Fruit fly (Drosophila melanogaster) whole organism, larva: ENCODE measurements around the gene vib.

ENCODE experiments used
- noc ChIP-seq: fragments of 200-800 bp; sonication (Bioruptor generic); optimal IDR thresholded peaks from 3 replicates; lab custom pipeline; 2019; ENCODE audit warnings: missing biosample characterization, mild to moderate bottlenecking, missing genetic modification characterization, moderate library complexity

The vib gene

DNA sequence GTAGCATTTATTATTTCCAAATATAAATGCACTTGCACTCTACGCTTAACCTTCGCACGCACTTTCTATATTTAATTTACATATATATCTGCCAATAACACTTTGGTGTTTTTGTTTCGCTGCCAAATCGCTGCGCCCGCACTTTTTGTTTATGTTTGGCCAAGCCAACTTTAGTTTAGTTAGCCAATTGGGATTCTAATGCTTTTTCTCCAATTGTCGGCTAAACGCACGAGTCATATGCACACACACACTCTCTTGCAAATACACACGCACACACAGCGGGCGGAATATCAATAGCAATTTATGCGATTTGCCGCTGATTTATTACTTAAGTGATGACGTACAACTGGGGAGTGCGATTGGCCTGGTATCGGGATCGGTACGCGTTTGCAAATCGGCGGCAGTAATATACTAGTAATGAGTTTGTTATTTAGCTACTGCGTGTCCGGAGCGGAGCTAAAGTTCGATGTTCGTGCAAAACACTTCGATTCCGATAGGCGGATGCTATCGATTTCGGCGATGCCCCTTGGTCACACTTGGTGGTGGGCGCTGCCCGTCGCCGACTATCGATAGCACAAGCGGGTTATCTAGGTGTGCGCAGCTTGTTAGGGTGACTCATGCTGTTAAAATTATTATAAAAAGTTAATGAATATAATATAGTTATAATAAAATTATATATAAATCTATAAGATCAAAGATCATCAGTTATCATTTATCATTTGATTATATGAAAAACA lies at the start of gene vib:
Gene vib, minus strand, starts transcription at position 515 of the 737 bp plus-strand sequence.
- TF ChIP-seq noc (tag; lab: Kevin White, UChicago) = no peak

DNA sequence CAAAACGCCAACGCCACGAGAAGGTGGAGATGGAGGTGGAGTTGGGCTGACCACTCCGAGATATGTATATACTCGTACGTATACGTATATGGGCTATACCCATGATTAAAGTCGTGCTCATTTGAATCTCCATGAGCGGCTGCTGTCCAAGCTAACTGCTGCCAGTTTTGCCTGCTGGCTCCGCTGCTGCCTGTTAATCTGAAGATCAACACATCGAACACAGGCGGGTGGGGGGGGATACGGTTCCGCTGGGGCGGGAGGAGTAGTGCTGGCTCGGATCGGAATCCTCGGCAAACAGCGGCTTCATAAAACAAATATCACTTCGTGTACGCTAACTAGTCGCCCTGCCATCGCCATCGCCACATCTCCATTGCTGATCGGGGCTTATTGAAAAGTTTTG lies 49.7 kb upstream of the vib start:
- TF ChIP-seq noc (tag; lab: Kevin White, UChicago) = no peak

DNA sequence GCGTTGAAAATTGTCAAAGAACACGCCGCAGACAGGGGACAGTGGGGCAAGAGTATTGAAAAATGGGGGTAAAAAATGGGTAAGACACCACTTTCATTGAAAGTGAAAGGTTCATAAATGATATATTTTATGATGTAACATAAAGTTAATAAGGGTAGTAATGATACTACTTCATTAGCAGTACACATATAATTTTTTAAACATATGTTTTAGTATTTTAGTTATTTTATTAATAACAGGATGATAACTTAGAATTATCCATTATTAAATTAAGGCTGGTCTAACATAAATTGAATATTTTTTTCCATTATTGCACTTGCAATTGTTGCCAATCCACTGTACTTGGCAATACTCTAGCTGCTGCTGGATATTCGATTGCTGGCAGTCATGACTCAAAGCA lies 47.6 kb upstream of the vib start:
- no peak for TF ChIP-seq noc (tag; lab: Kevin White, UChicago)

DNA sequence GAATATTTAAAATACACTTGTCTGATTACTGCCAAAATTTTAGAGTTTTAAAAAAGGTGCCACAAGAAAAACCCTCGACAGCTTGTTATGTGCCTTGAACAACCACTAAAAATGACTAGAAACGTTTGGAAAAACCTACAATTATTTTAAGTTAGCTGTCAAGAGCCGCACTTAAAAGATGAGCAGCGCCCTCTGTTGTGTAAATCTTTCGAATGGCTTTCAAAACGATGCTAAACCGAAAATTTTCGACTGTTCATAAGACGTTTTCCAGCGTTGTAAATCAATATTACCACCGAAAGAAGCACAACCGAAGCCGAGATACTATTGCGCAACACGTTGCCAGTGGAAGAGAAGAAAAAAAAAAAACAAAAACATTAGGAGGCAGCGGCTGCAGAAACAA lies 44.7 kb upstream of the vib start:
- no peak for TF ChIP-seq noc (tag; lab: Kevin White, UChicago)

DNA sequence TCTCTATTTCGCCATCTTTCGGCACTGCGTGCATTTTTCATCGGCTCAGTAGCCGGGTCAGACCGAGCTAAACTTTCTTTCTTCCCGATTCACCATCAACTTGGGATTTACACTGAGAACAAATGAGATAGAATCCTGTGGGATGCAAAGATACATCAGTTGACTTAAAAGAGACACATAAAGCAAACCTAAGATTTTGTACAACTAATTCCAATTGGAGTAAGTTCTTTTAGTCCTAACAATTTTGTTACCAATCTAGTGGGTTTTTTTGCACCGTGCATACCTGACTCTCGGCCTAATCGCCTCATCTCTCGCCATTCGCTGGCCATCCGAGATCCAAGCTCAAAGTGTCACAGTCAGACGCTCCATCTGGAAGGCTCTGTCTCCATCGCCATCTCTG lies 38.3 kb upstream of the vib start:
- TF ChIP-seq noc (tag; lab: Kevin White, UChicago) = no peak

DNA sequence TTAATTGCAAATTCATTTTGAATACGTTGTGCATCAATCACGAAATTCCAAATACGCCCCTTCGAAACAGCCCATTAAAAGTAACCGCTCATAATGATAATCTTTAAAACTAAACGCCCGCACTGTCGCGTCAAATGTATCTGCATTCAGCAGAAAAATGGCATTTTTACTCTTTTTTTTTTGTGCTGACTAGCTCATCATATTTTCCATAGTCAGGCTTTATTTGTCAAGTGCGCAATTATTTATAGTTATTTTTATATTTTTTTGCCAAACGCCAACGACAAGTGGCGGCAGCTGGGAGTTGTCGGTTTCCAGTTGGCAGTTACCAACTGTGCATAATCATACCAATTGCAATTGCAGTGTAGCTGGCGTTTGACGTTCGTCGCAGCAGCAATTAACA lies 30.0 kb upstream of the vib start, which contains the start of gene CG14280:
Gene CG14280, plus strand, starts transcription at position 301 of the 400 bp plus-strand sequence.
- TF ChIP-seq noc (tag; lab: Kevin White, UChicago) = no peak

DNA sequence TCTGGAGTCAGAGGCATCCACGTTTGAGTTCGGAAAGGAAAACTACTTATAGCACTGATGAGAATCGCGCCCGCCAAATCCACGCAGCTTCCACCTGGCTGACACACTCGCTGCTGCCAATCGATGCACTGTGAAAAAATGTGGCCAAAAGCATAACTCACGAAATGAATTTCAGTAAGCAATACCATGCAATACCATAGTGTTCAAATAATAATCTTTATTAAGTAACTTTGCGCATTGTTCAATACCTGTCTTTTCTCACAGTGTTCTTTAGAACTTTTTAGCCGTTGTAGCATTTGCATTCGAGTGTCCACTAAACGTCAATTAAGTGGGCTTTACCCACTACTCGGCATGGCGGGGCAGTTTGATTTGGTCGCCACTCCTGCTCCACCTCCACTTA lies 28.8 kb upstream of the vib start:
- TF ChIP-seq noc (tag; lab: Kevin White, UChicago) = no peak

DNA sequence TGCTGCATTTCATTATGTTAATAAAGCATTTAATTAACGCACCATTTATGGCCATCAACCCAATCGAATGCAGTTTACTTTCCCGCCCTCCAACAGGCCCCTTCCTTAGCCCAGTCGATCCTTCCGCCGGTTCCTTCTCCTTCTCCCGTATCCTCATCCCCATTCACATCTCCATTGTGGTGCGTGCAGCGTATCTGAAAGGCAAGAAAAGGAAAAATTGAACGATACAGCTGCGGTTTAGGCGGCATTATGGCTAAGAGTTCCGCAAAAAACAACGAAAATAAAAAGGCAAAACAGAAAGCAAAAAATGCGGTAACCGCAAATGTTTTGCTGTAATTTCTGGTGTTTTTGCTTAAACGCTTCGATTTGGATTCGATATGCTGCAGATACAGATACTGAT lies 27.5 kb upstream of the vib start:
- TF ChIP-seq noc (tag; lab: Kevin White, UChicago) = no peak

DNA sequence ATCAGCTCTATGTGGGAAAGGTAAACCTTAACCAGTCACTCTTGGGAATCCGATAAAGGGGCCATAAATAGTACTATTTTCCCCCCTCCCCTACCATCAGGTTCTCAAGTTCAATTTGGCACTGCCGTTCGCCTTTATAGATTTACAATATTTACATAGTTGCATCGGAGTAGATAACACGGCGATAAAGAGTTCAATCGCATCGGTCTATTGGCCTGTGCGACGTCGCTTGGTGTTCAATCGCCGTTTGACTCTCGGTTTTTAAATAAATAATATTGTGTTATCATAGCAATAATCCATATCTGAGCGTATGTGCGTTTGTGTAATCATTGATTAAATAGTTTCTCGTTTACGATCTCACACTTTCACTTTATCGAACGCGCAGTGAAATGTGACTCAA lies 23.6 kb upstream of the vib start:
- TF ChIP-seq noc (tag; lab: Kevin White, UChicago) = no peak

DNA sequence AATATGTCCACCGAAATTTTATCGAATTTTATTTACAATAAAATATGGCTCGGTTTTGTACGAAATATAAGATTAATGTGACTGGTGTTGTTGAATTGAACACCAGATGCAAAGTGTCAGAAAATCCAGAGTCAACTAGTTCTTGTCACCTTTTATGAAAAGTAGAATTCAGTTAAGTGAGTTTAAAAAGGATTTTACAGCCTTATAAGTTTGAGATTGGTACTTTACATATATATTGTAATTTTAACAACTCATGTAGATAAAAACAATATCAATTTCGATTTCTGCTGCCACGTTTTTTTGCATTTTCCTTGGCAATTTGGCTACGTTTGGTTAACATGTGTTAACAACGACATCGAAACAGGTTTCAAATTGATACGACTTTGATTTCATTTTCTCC lies 21.6 kb upstream of the vib start, which contains the start of gene CG5217:
Gene CG5217, minus strand, starts transcription at position 101 of the 400 bp plus-strand sequence.
- no peak for TF ChIP-seq noc (tag; lab: Kevin White, UChicago)

DNA sequence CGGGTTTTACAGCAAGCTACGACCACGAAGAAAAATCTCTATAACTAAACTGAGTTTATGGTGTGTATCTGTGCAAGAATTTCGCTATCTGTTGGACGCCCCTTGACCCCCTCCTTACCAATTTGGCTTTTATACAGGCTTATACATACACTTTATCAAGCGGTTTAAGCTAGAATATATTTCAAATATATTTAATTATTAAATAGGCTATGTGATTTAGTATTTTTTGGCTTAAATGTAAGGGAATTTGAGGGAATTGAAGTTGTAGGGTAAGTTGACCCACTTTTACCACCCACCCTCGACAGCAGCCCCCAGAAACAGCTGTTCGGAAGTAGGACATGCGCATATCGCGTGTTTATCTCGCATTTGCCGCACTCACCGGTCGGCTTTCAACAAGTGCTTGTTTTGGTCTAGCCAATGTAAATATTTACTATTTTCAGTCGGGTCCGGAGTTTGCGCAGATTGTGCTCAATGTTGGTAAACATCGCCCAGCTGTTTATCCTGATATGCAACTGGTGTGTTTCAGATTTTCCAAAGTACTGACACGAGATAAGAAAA lies 19.7 kb upstream of the vib start, which contains the start of gene unc79:
Gene unc79, minus strand, starts transcription at position 51 of the 558 bp plus-strand sequence.
- TF ChIP-seq noc (tag; lab: Kevin White, UChicago) = no peak

DNA sequence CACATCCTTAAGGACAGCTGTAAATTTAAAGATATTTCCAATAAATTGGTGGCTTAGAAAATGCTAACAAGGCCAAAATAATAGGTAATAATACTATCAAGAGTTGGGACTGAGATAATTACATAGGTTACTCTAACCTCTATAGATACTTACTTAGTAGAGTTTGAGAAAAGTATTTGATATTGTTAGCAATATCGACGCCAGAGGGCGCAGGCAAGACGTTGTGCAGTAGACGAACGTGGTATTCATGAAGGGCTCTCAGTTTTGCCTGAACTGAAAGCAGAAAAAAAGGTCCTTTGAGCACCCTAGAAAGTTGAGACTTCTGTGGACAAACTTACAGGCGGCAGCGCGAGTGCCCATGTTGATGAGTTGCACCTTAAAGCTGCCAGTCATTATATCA lies 18.9 kb upstream of the vib start:
- TF ChIP-seq noc (tag; lab: Kevin White, UChicago) = no peak

DNA sequence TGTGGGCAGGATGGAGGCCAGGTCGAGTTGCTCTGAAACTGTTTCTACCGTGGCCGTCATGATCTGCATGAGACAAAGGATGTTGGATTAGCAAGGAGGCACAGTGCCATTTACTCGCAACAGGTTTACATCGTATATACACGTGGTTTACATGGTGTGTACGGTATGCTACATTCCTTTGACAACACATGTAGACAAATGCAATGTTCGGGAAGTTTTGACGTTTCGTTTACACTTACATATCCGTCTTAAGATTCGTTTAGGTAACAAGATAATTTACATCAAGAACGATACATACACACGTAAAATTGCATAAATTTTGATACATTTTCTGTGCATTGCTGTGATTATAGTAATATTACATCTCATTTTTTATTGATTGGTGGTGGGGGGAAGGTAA lies 12.5 kb upstream of the vib start:
- TF ChIP-seq noc (tag; lab: Kevin White, UChicago) = no peak

DNA sequence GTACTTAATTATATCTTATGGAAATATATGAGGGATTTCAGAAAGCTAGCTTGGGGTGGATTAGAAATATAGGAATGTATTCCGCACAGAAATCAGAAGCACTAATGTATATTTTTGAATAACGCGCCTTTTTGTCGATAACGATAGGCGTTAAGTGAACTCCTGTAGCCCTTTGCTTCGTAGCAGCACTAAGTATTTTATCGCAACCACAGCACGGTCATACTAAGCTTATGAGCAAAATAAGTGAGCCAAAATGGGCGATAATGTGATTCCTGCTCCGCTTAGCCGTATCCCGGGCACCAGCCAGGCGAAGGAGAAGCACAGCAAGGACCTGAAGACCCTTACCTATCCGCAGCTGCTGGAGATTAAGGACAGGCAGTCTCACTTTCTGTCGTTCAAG lies 2.8 kb upstream of the vib start, which contains the start of the genes CG5250 and Polr2M:
Gene CG5250, minus strand, starts transcription at position 32 of the 400 bp plus-strand sequence.
Gene Polr2M, plus strand, starts transcription at position 219 of the 400 bp plus-strand sequence.
- TF ChIP-seq noc (tag; lab: Kevin White, UChicago) = no peak

DNA sequence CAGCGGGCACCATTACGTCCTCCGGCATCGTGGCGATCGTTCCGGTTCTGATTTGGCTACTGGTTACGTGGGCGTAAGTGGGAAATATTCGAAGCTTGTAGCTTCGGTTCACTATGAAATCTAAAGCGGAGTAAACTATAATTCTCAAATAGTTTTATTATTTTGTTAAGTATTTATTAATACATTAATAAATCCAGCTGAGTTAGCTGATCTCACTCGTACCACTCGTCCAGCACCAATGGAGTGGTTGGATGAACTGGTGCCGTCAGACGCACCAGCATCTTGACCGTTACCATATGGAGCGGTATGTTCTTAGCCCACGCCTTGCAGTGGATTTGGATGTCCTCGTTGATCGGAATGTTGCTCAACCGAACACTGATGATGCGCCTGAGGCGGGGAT lies 1.6 kb upstream of the vib start, which contains the start of gene CG11703:
Gene CG11703, minus strand, starts transcription at position 101 of the 400 bp plus-strand sequence.
- no peak for TF ChIP-seq noc (tag; lab: Kevin White, UChicago)

DNA sequence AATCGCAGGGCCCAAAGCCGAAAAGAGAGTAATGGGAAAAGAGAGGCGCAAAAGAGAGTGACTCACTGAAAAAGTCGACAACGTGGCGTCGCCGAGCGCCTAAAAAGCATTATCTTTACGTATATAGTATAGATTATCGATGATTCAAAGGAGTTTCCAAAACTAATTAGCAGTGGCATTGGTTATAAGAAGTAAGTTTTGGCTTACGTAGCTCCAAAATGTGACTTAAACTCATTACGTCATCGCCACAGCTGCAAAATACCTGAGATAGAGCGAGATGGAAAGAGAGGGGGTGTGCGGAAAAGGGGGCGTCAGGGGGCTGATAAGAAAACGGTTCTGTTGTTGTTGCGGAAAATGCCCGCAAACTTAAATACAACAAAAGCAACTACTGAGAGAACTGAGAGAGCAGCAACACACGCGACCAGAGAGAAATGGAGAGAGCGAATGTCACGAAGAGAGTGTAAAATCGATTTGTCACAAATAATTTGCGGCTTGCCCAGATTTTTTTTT lies 950 bp downstream of the vib start:
- no peak for TF ChIP-seq noc (tag; lab: Kevin White, UChicago)
